Worm (Caenorhabditis elegans) whole organism, L4 larva: ENCODE data around the gene R148.3.

Experiments
- F44E2.7 ChIP-seq: fragments of 200-800 bp; sonication (Bioruptor generic); IDR thresholded peaks from 2 replicates; pipeline ENCODE4 v2.1.2; 2022; ENCODE audit warnings: missing genetic modification characterization, missing compliant biosample characterization
- T26A8.4 ChIP-seq: fragments of 200-800 bp; sonication (Bioruptor generic); IDR thresholded peaks from 2 replicates; pipeline ENCODE4 v1.3.6; 2022; ENCODE audit warnings: missing genetic modification characterization, missing compliant biosample characterization
- ZK546.5 ChIP-seq, 2 experiments: sonication (generic microtip); optimal IDR thresholded peaks; 2 replicates each; lab custom pipeline; 2017; ENCODE audit warnings: missing biosample characterization in 2 of 2, missing genetic modification characterization in 2 of 2
- aly-2 ChIP-seq: sonication (generic microtip); optimal IDR thresholded peaks from 2 replicates; lab custom pipeline; 2018; ENCODE audit warnings: missing biosample characterization, missing genetic modification characterization
- ceh-62 ChIP-seq: sonication (generic microtip); optimal IDR thresholded peaks from 2 replicates; lab custom pipeline; 2017; ENCODE audit warnings: missing biosample characterization, missing genetic modification characterization
- lsy-2 ChIP-seq, 2 experiments: fragments of 150-350 bp in 1 of 2; sonication (generic microtip) in 1 of 2; optimal IDR thresholded peaks; 2 replicates each; lab custom pipeline; 2014 to 2017; ENCODE audit warnings: missing biosample characterization in 2 of 2, missing genetic modification characterization in 2 of 2
- madf-5 ChIP-seq, 2 experiments: fragments of 200-800 bp; sonication (Bioruptor generic); IDR thresholded peaks; 2 replicates each; pipeline ENCODE4 v1.3.6; 2022; ENCODE audit warnings: missing compliant biosample characterization in 2 of 2, missing genetic modification characterization in 2 of 2
- nhr-25 ChIP-seq: sonication (generic microtip); optimal IDR thresholded peaks from 2 replicates; lab custom pipeline; 2017; ENCODE audit warnings: missing genetic modification characterization, mild to moderate bottlenecking, missing compliant biosample characterization, antibody characterized with exemption, moderate library complexity, borderline replicate concordance; ENCODE audit not compliant: insufficient read depth
- nhr-76 ChIP-seq: fragments of 150-350 bp; optimal IDR thresholded peaks from 2 replicates; lab custom pipeline; 2014; ENCODE audit warnings: missing biosample characterization, missing genetic modification characterization
- pha-4 ChIP-seq, 2 experiments: fragments of 150-350 bp in 1 of 2; fragments of 200-800 bp in 1 of 2; sonication (Bioruptor generic) in 1 of 2; IDR thresholded peaks in 1 of 2; optimal IDR thresholded peaks in 1 of 2; 2 replicates each; pipeline versions ENCODE4 v1.3.6 to Lab custom; 2014 to 2022; ENCODE audit warnings: missing genetic modification characterization in 2 of 2, missing genetic modification reagents in 2 of 2, missing biosample characterization in 1 of 2, missing compliant biosample characterization in 1 of 2
- php-3 ChIP-seq: fragments of 200-800 bp; sonication (Bioruptor generic); IDR thresholded peaks from 2 replicates; pipeline ENCODE4 v1.3.6; 2022; ENCODE audit warnings: missing genetic modification reagents, missing genetic modification characterization, missing compliant biosample characterization
- set-16 ChIP-seq: fragments of 200-800 bp; sonication (Bioruptor generic); IDR thresholded peaks from 2 replicates; pipeline ENCODE4 v1.3.6; 2022; ENCODE audit warnings: missing genetic modification reagents, missing genetic modification characterization, missing compliant biosample characterization
- tra-1 ChIP-seq: fragments of 200-800 bp; sonication (Bioruptor generic); IDR thresholded peaks from 2 replicates; pipeline ENCODE4 v1.3.6; 2022; ENCODE audit warnings: missing genetic modification reagents, missing genetic modification characterization, missing compliant biosample characterization
- unc-62 ChIP-seq, 3 experiments: fragments of 150-350 bp in 1 of 3; sonication (generic microtip); optimal IDR thresholded peaks in 2 of 3; peaks in 1 of 3; 1 replicate in 1 of 3; 2 replicates in 2 of 3; lab custom pipeline; 2014 to 2017; ENCODE audit warnings: missing biosample characterization in 3 of 3, missing genetic modification characterization in 3 of 3, missing genetic modification reagents in 3 of 3, missing genotype in 1 of 3

The R148.3 gene

DNA sequence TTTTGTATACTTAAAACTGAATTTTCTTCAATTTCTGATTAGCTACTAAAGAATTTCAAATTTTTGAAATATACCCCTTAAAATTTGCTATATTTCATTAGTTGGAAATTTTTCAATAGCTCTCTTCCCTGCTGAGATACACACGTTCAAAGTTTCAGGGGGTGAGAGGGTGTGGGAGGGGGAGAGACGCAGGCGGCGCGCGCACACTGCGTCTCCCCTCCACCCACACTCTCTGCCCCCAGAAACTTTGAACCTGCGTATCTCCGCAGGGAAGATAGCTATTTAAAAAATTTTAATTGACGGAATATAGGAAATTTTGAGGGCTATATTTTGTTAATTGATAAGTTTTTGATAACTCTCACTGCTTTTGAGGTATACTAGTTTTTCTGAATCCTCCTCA is 47.6 kb downstream of the R148.3 start:
- TF ChIP-seq nhr-76 (tag; lab: Kevin White, UChicago) (no peak), set-16 (GFP tag; lab: Robert Waterston, UW) (peak; percentile 53), unc-62 (GFP tag; optimal IDR thresholded peaks at IDR 0.05 in 1 of 2; lab: Kevin White, UChicago) (no peak), unc-62 (tag; optimal IDR thresholded peaks at IDR 0.05; lab: Kevin White, UChicago) (no peak), tra-1 (GFP tag; lab: Robert Waterston, UW) (no peak), php-3 (no peak), ZK546.5 (tag; optimal IDR thresholded peaks at IDR 0.05; lab: Kevin White, UChicago) (no peak), F44E2.7 (GFP tag; lab: Robert Waterston, UW) (no peak), aly-2 (no peak)

- no peak for TF ChIP-seq madf-5 (GFP tag; IDR thresholded peaks at IDR 0.05; lab: Robert Waterston, UW)
- no peak for TF ChIP-seq lsy-2 (tag; optimal IDR thresholded peaks at IDR 0.05; lab: Kevin White, UChicago)
- TF ChIP-seq pha-4 (GFP tag; IDR thresholded peaks at IDR 0.05; lab: Robert Waterston, UW), result no peak
- TF ChIP-seq pha-4 (tag; optimal IDR thresholded peaks at IDR 0.05; lab: Kevin White, UChicago), result no peak
- no peak for TF ChIP-seq T26A8.4 (GFP tag; lab: Robert Waterston, UW)
- no peak for TF ChIP-seq ceh-62 (tag; lab: Kevin White, UChicago)
Measured at ce11 chrIII:3224102-3224501, 49.0 kb downstream of the R148.3 start.

- TF ChIP-seq nhr-25 (tag; lab: Kevin White, UChicago) (no peak), set-16 (GFP tag; lab: Robert Waterston, UW) (peak; percentile 71)
Measured at ce11 chrIII:3232650-3233152, 57.6 kb downstream of the R148.3 start, which contains the start of gene Y53G8AL.1. Y53G8AL.1 (plus strand) TSS chrIII:3233102.
